Worm (Caenorhabditis elegans) whole organism, L4 larva: ENCODE measurements around the gene twk-3.

Experiments used
- Y5F2A.4 ChIP-seq: fragments of 200-800 bp; sonication (Bioruptor generic); optimal IDR thresholded peaks from 2 replicates; lab custom pipeline; 2018; ENCODE audit warnings: mild to moderate bottlenecking, missing genetic modification characterization, missing compliant biosample characterization
- ama-1 ChIP-seq: fragments of 150-350 bp; optimal IDR thresholded peaks from 2 replicates; lab custom pipeline; 2014; ENCODE audit warnings: inconsistent platforms, mixed read lengths
- ceh-82 ChIP-seq: sonication (generic microtip); optimal IDR thresholded peaks from 2 replicates; lab custom pipeline; 2017; ENCODE audit warnings: missing biosample characterization, missing genetic modification characterization
- ces-1 ChIP-seq: fragments of 150-350 bp; sonication (generic microtip); optimal IDR thresholded peaks from 4 replicates; lab custom pipeline; 2014; ENCODE audit warnings: missing biosample characterization, missing genetic modification reagents, missing genetic modification characterization
- dmd-8 ChIP-seq: fragments of 200-800 bp; sonication (Bioruptor generic); IDR thresholded peaks from 2 replicates; pipeline ENCODE4 v1.3.6; 2022; ENCODE audit warnings: missing genetic modification characterization, missing compliant biosample characterization
- hif-1 ChIP-seq, 2 experiments: sonication (generic microtip); optimal IDR thresholded peaks; 2 replicates each; lab custom pipeline; 2016 to 2017; ENCODE audit warnings: missing compliant biosample characterization in 2 of 2, missing genetic modification characterization in 2 of 2, missing genetic modification reagents in 2 of 2, missing genotype in 2 of 2, mild to moderate bottlenecking in 1 of 2
- hlh-30 ChIP-seq: sonication (generic microtip); optimal IDR thresholded peaks from 2 replicates; lab custom pipeline; 2017; ENCODE audit warnings: antibody characterized with exemption, mild to moderate bottlenecking, missing genetic modification characterization, missing compliant biosample characterization; ENCODE audit not compliant: insufficient read depth
- jun-1 ChIP-seq: fragments of 150-350 bp; optimal IDR thresholded peaks from 2 replicates; lab custom pipeline; 2014; ENCODE audit warnings: missing biosample characterization, missing genetic modification reagents, missing genetic modification characterization
- lsy-2 ChIP-seq, 2 experiments: fragments of 150-350 bp in 1 of 2; sonication (generic microtip) in 1 of 2; optimal IDR thresholded peaks; 2 replicates each; lab custom pipeline; 2014 to 2017; ENCODE audit warnings: missing biosample characterization in 2 of 2, missing genetic modification characterization in 2 of 2
- mdl-1 ChIP-seq, 2 experiments: fragments of 150-350 bp in 1 of 2; sonication (generic microtip) in 1 of 2; optimal IDR thresholded peaks; 2 replicates each; lab custom pipeline; 2014 to 2017; ENCODE audit warnings: missing biosample characterization in 2 of 2, missing genetic modification characterization in 2 of 2
- nhr-77 ChIP-seq: fragments of 150-350 bp; optimal IDR thresholded peaks from 2 replicates; lab custom pipeline; 2014; ENCODE audit warnings: missing biosample characterization, missing genetic modification characterization
- set-16 ChIP-seq: fragments of 200-800 bp; sonication (Bioruptor generic); IDR thresholded peaks from 2 replicates; pipeline ENCODE4 v1.3.6; 2022; ENCODE audit warnings: missing genetic modification reagents, missing genetic modification characterization, missing compliant biosample characterization
- unc-62 ChIP-seq, 3 experiments: fragments of 150-350 bp in 1 of 3; sonication (generic microtip); optimal IDR thresholded peaks in 2 of 3; peaks in 1 of 3; 1 replicate in 1 of 3; 2 replicates in 2 of 3; lab custom pipeline; 2014 to 2017; ENCODE audit warnings: missing biosample characterization in 3 of 3, missing genetic modification characterization in 3 of 3, missing genetic modification reagents in 3 of 3, missing genotype in 1 of 3

DNA sequence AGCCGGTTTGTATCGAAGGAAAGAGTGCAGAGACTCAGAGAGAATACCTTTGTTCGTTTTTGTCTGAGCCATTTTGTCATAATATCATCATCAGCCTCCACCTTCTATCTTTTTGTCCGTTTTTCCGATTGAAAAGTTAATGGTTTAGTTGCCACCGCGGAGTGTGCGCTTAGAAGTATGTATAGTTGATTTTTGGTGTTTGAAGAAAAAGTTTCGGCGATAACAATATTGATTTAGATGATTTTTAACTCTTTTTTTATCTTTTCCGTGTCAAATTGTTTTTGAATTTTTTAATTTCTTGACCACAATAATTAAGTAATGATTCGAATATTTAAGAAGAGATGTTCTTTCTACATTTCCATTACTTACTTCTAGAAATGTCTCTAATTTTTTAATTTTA is 7.0 kb downstream of the twk-3 start:
- TF ChIP-seq jun-1 (tag; lab: Kevin White, UChicago) (no peak), dmd-8 (GFP tag; lab: Robert Waterston, UW) (no peak), ces-1 (GFP tag; lab: Kevin White, UChicago) (no peak), ceh-82 (tag; lab: Kevin White, UChicago) (no peak), hif-1 (tag; optimal IDR thresholded peaks at IDR 0.05; lab: Kevin White, UChicago) (no peak), hlh-30 (tag; lab: Kevin White, UChicago) (no peak), ama-1 (no peak), lsy-2 (tag; optimal IDR thresholded peaks at IDR 0.05; lab: Kevin White, UChicago) (no peak), mdl-1 (tag; optimal IDR thresholded peaks at IDR 0.05; lab: Kevin White, UChicago) (no peak), unc-62 (GFP tag; optimal IDR thresholded peaks at IDR 0.05 in 1 of 2; lab: Kevin White, UChicago) (no peak), unc-62 (tag; optimal IDR thresholded peaks at IDR 0.05; lab: Kevin White, UChicago) (no peak), set-16 (GFP tag; lab: Robert Waterston, UW) (no peak), nhr-77 (tag; lab: Kevin White, UChicago) (no peak), Y5F2A.4 (no peak)
